Fruit fly (Drosophila melanogaster): Measurements from ENCODE around the gene CG31635.

Gene CG31635

dm6 chr2L:6648163-6648628, 718 bp downstream of the CG31635 start (continued):
- TF ChIP-seq shn (GFP tag; optimal IDR thresholded peaks at IDR 0.05): peak; percentile 87
- peak; percentile 96 for TF ChIP-seq grau (tag; optimal IDR thresholded peaks at IDR 0.05)
- TF ChIP-seq CG9932 (GFP tag; IDR thresholded peaks at IDR 0.05): peak; percentile 93
- peak; percentile 92 for TF ChIP-seq twi (tag; optimal IDR thresholded peaks at IDR 0.05)
- TF ChIP-seq B-H1 (GFP tag; IDR thresholded peaks at IDR 0.05): peak; percentile 89
- peak; percentile 97 for TF ChIP-seq CG13424 (tag; optimal IDR thresholded peaks at IDR 0.05)
- TF ChIP-seq nerfin-2 (GFP tag; IDR thresholded peaks at IDR 0.05; ENCODE audit: partially characterized antibody): no peak
- TF ChIP-seq Awh (GFP tag; IDR thresholded peaks at IDR 0.05): peak; percentile 81
- peak; percentile 91 for TF ChIP-seq H2.0 (GFP tag; IDR thresholded peaks at IDR 0.05)
- TF ChIP-seq salm (tag; optimal IDR thresholded peaks at IDR 0.05): peak; percentile 88
- TF ChIP-seq Ada2b (GFP tag; IDR thresholded peaks at IDR 0.05): peak; percentile 91
- peak; percentile 93 for TF ChIP-seq CG8388 (GFP tag; optimal IDR thresholded peaks at IDR 0.05)
- peak; percentile 91 for TF ChIP-seq CrebB (tag; optimal IDR thresholded peaks at IDR 0.05)
- peak; percentile 77 for TF ChIP-seq CG7928 (GFP tag; optimal IDR thresholded peaks at IDR 0.05)
- peak; percentile 52 for TF ChIP-seq fd64A (GFP tag; optimal IDR thresholded peaks at IDR 0.05)
- peak; percentile 73 for TF ChIP-seq CG15073 (GFP tag; optimal IDR thresholded peaks at IDR 0.05)
- TF ChIP-seq usp (GFP tag; optimal IDR thresholded peaks at IDR 0.05): no peak
- TF ChIP-seq bigmax (GFP tag; optimal IDR thresholded peaks at IDR 0.05): no peak
- TF ChIP-seq CG12219 (GFP tag; optimal IDR thresholded peaks at IDR 0.05): peak; percentile 92
- peak; percentile 79 for TF ChIP-seq MBD-R2 (GFP tag; IDR thresholded peaks at IDR 0.05)
- TF ChIP-seq bcd (GFP tag; optimal IDR thresholded peaks at IDR 0.05): peak; percentile 96
- peak; percentile 91 for TF ChIP-seq fu2 (GFP tag; optimal IDR thresholded peaks at IDR 0.05)
- peak; percentile 74 for TF ChIP-seq Ravus (GFP tag; IDR thresholded peaks at IDR 0.05)
- no peak for TF ChIP-seq D (optimal IDR thresholded peaks at IDR 0.05)
- peak; percentile 93 for TF ChIP-seq D (GFP tag; optimal IDR thresholded peaks at IDR 0.05)
- TF ChIP-seq CG6791 (GFP tag; IDR thresholded peaks at IDR 0.05; ENCODE audit: partially characterized antibody): no peak
- TF ChIP-seq CG10366 (GFP tag; IDR thresholded peaks at IDR 0.05): peak; percentile 91
- peak; percentile 40 for TF ChIP-seq Elba2 (GFP tag; optimal IDR thresholded peaks at IDR 0.05)
- peak; percentile 91 for TF ChIP-seq D19B (GFP tag; optimal IDR thresholded peaks at IDR 0.05)
- TF ChIP-seq emc (GFP tag; optimal IDR thresholded peaks at IDR 0.05): peak; percentile 86
- no peak for TF ChIP-seq hb (GFP tag; IDR thresholded peaks at IDR 0.05; ENCODE audit: partially characterized antibody)
- TF ChIP-seq Myb (GFP tag; optimal IDR thresholded peaks at IDR 0.05): peak; percentile 72
- peak; percentile 65 for TF ChIP-seq Nf-YA (GFP tag; IDR thresholded peaks at IDR 0.05)
- peak; percentile 83 for TF ChIP-seq CG6654 (GFP tag; optimal IDR thresholded peaks at IDR 0.05)
- TF ChIP-seq CG15269 (tag; optimal IDR thresholded peaks at IDR 0.05): peak; percentile 96
- peak; percentile 88 for TF ChIP-seq CG30431 (GFP tag; optimal IDR thresholded peaks at IDR 0.05)
- peak; percentile 96 for TF ChIP-seq NfI (GFP tag; optimal IDR thresholded peaks at IDR 0.05)
- peak; percentile 78 for TF ChIP-seq ap (GFP tag; IDR thresholded peaks at IDR 0.05)
- TF ChIP-seq pb (GFP tag; optimal IDR thresholded peaks at IDR 0.05): peak; percentile 87
- peak in 1 of 2 experiments; percentile 75 for TF ChIP-seq Hr78 (GFP tag; optimal IDR thresholded peaks at IDR 0.05)
- TF ChIP-seq Gsc (GFP tag; IDR thresholded peaks at IDR 0.05): peak; percentile 73
- peak; percentile 84 for TF ChIP-seq CG43689 (GFP tag; IDR thresholded peaks at IDR 0.05)
- TF ChIP-seq lab (GFP tag; optimal IDR thresholded peaks at IDR 0.05): peak; percentile 98
- peak; percentile 80 for TF ChIP-seq Rx (GFP tag; IDR thresholded peaks at IDR 0.05)
- TF ChIP-seq trem (tag; optimal IDR thresholded peaks at IDR 0.05): peak; percentile 90
- peak; percentile 83 for TF ChIP-seq Lhr (GFP tag; optimal IDR thresholded peaks at IDR 0.05)
- peak; percentile 72; the same call in 1 of the 2 replicates for TF ChIP-seq NFAT (GFP tag; IDR thresholded peaks at IDR 0.05)
- TF ChIP-seq CG32532 (GFP tag; IDR thresholded peaks at IDR 0.05): peak; percentile 95
- TF ChIP-seq Dek (tag; optimal IDR thresholded peaks at IDR 0.05): peak; percentile 93
- peak; percentile 87 for TF ChIP-seq sd (tag; optimal IDR thresholded peaks at IDR 0.05)
- peak; percentile 88 for TF ChIP-seq dm (GFP tag; optimal IDR thresholded peaks at IDR 0.05)

All from whole organism, embryonic.